Worm (Caenorhabditis elegans) whole organism, L2 larva: ENCODE measurements around the gene gck-1.

ENCODE experiments used
- C34F6.9 ChIP-seq: fragments of 150-350 bp; optimal IDR thresholded peaks from 2 replicates; lab custom pipeline; 2014; ENCODE audit warnings: missing biosample characterization, missing genetic modification characterization
- F13H6.1 ChIP-seq: sonication (generic microtip); optimal IDR thresholded peaks from 2 replicates; lab custom pipeline; 2016; ENCODE audit warnings: missing genetic modification characterization, missing compliant biosample characterization
- R02D3.7 ChIP-seq: fragments of 150-350 bp; optimal IDR thresholded peaks from 2 replicates; lab custom pipeline; 2014; ENCODE audit warnings: missing biosample characterization, missing genetic modification characterization
- Y55F3AM.14 ChIP-seq: fragments of 200-800 bp; sonication (Bioruptor generic); optimal IDR thresholded peaks from 2 replicates; lab custom pipeline; 2018; ENCODE audit warnings: mild to moderate bottlenecking, missing genetic modification characterization, missing compliant biosample characterization
- ZK546.5 ChIP-seq: sonication (generic microtip); optimal IDR thresholded peaks from 2 replicates; lab custom pipeline; 2017; ENCODE audit warnings: missing biosample characterization, missing genetic modification characterization
- alr-1 ChIP-seq: fragments of 150-350 bp; optimal IDR thresholded peaks from 2 replicates; lab custom pipeline; 2014; ENCODE audit warnings: missing biosample characterization, missing genetic modification characterization
- aly-2 ChIP-seq: fragments of 150-350 bp; optimal IDR thresholded peaks from 2 replicates; lab custom pipeline; 2014; ENCODE audit warnings: missing biosample characterization, missing genetic modification characterization
- ama-1 ChIP-seq: fragments of 150-350 bp; optimal IDR thresholded peaks from 2 replicates; lab custom pipeline; 2018; ENCODE audit warnings: inconsistent platforms
- ceh-16 ChIP-seq: fragments of 150-350 bp; optimal IDR thresholded peaks from 2 replicates; lab custom pipeline; 2014; ENCODE audit warnings: missing biosample characterization, missing genetic modification characterization
- ceh-82 ChIP-seq: fragments of 150-350 bp; optimal IDR thresholded peaks from 2 replicates; lab custom pipeline; 2014; ENCODE audit warnings: missing biosample characterization, missing genetic modification characterization
- crh-2 ChIP-seq: sonication (generic microtip); optimal IDR thresholded peaks from 2 replicates; lab custom pipeline; 2017; ENCODE audit warnings: missing biosample characterization, missing genetic modification characterization
- dmd-4 ChIP-seq: sonication (generic microtip); optimal IDR thresholded peaks from 2 replicates; lab custom pipeline; 2017; ENCODE audit warnings: missing biosample characterization, missing genetic modification characterization
- fos-1 ChIP-seq: fragments of 150-350 bp; optimal IDR thresholded peaks from 2 replicates; lab custom pipeline; 2014; ENCODE audit warnings: missing biosample characterization, missing genetic modification characterization
- lin-11 ChIP-seq: fragments of 150-350 bp; sonication (generic microtip); optimal IDR thresholded peaks from 2 replicates; lab custom pipeline; 2014; ENCODE audit warnings: missing biosample characterization, missing genetic modification characterization, inconsistent platforms, mixed read lengths
- lsy-2 ChIP-seq, 2 experiments: fragments of 150-350 bp in 1 of 2; sonication (generic microtip) in 1 of 2; optimal IDR thresholded peaks; 2 replicates each; lab custom pipeline; 2014 to 2017; ENCODE audit warnings: missing biosample characterization in 2 of 2, missing genetic modification characterization in 2 of 2
- mab-5 ChIP-seq: fragments of 150-350 bp; optimal IDR thresholded peaks from 2 replicates; lab custom pipeline; 2014; ENCODE audit warnings: missing biosample characterization, missing genetic modification characterization
- nhr-10 ChIP-seq: sonication (generic microtip); optimal IDR thresholded peaks from 2 replicates; lab custom pipeline; 2017; ENCODE audit warnings: missing biosample characterization, missing genetic modification characterization
- nhr-11 ChIP-seq: fragments of 150-350 bp; optimal IDR thresholded peaks from 2 replicates; lab custom pipeline; 2014; ENCODE audit warnings: missing biosample characterization, missing genetic modification characterization
- nhr-129 ChIP-seq: fragments of 150-350 bp; optimal IDR thresholded peaks from 2 replicates; lab custom pipeline; 2014; ENCODE audit warnings: missing biosample characterization, missing genetic modification characterization
- nhr-21 ChIP-seq: fragments of 150-350 bp; optimal IDR thresholded peaks from 2 replicates; lab custom pipeline; 2014; ENCODE audit warnings: missing biosample characterization, missing genetic modification characterization
- nhr-23 ChIP-seq: fragments of 150-350 bp; optimal IDR thresholded peaks from 2 replicates; lab custom pipeline; 2014; ENCODE audit warnings: missing biosample characterization, missing genetic modification reagents, missing genetic modification characterization
- nhr-25 ChIP-seq: fragments of 150-350 bp; sonication (generic microtip); optimal IDR thresholded peaks from 3 replicates; lab custom pipeline; 2014; ENCODE audit warnings: missing biosample characterization, missing genetic modification characterization
- nhr-77 ChIP-seq: fragments of 150-350 bp; optimal IDR thresholded peaks from 2 replicates; lab custom pipeline; 2014; ENCODE audit warnings: missing biosample characterization, missing genetic modification characterization
- peb-1 ChIP-seq: fragments of 150-350 bp; optimal IDR thresholded peaks from 2 replicates; lab custom pipeline; 2014; ENCODE audit warnings: missing biosample characterization, missing genetic modification characterization
- sem-4 ChIP-seq: fragments of 150-350 bp; optimal IDR thresholded peaks from 2 replicates; lab custom pipeline; 2014; ENCODE audit warnings: missing biosample characterization, missing genetic modification reagents, missing genetic modification characterization
- skn-1 ChIP-seq: sonication (generic microtip); optimal IDR thresholded peaks from 2 replicates; lab custom pipeline; 2017; ENCODE audit warnings: missing biosample characterization, missing genetic modification characterization
- sma-3 ChIP-seq: sonication (generic microtip); optimal IDR thresholded peaks from 2 replicates; lab custom pipeline; 2016; ENCODE audit warnings: missing genetic modification reagents, missing genetic modification characterization, missing compliant biosample characterization
- sma-9 ChIP-seq, 2 experiments: fragments of 150-350 bp in 1 of 2; sonication (generic microtip) in 1 of 2; optimal IDR thresholded peaks; 2 replicates each; lab custom pipeline; 2014 to 2016; ENCODE audit warnings: missing genetic modification characterization in 2 of 2, mild to moderate bottlenecking in 1 of 2, missing biosample characterization in 1 of 2, missing compliant biosample characterization in 1 of 2, missing genetic modification reagents in 1 of 2, moderate library complexity in 1 of 2
- snpc-4 ChIP-seq: fragments of 150-350 bp; optimal IDR thresholded peaks from 2 replicates; lab custom pipeline; 2014; ENCODE audit warnings: missing biosample characterization, missing genetic modification characterization
- unc-39 ChIP-seq: fragments of 150-350 bp; optimal IDR thresholded peaks from 2 replicates; lab custom pipeline; 2014; ENCODE audit warnings: missing biosample characterization, missing genetic modification characterization
- unc-55 ChIP-seq: fragments of 150-350 bp; sonication (generic microtip); optimal IDR thresholded peaks from 3 replicates; lab custom pipeline; 2014; ENCODE audit warnings: missing biosample characterization, missing genetic modification reagents, missing genetic modification characterization
- unc-62 ChIP-seq: fragments of 150-350 bp; optimal IDR thresholded peaks from 2 replicates; lab custom pipeline; 2014; ENCODE audit warnings: missing biosample characterization, missing genetic modification reagents, missing genetic modification characterization
- ztf-1 ChIP-seq: fragments of 200-800 bp; sonication (Bioruptor generic); conservative IDR thresholded peaks from 2 replicates; pipeline ENCODE4 v1.3.6; 2022; ENCODE audit warnings: missing genetic modification characterization, missing compliant biosample characterization
- ztf-11 ChIP-seq: sonication (generic microtip); optimal IDR thresholded peaks from 2 replicates; lab custom pipeline; 2017; ENCODE audit warnings: missing biosample characterization, missing genetic modification characterization
- ztf-4 ChIP-seq: fragments of 150-350 bp; optimal IDR thresholded peaks from 2 replicates; lab custom pipeline; 2014; ENCODE audit warnings: missing biosample characterization, missing genetic modification characterization

The gck-1 gene

ce11 chrV:8964055-8964758 is 16.6 kb downstream of the gck-1 start, which contains the start of gene nhr-44:
TSS of gene nhr-44 (minus strand) at chrV:8964105.
- peak; percentile 43 for TF ChIP-seq nhr-25 (tag; lab: Kevin White, UChicago)
- TF ChIP-seq ztf-4 (tag; lab: Kevin White, UChicago): no peak
- TF ChIP-seq fos-1 (tag; lab: Kevin White, UChicago): peak; percentile 14
- peak; percentile 23 for TF ChIP-seq nhr-129 (tag; lab: Kevin White, UChicago)
- TF ChIP-seq lsy-2 (tag; optimal IDR thresholded peaks at IDR 0.05; lab: Kevin White, UChicago): peak in 1 of 2 experiments; percentile 4
- peak; percentile 15 for TF ChIP-seq sma-9 (GFP tag; optimal IDR thresholded peaks at IDR 0.05; lab: Kevin White, UChicago)
- TF ChIP-seq sma-9 (tag; optimal IDR thresholded peaks at IDR 0.05; lab: Kevin White, UChicago): no peak

- TF ChIP-seq nhr-10 (tag; lab: Kevin White, UChicago) (no peak), peb-1 (tag; lab: Kevin White, UChicago) (no peak), ztf-4 (tag; lab: Kevin White, UChicago) (no peak), unc-55 (GFP tag; lab: Kevin White, UChicago) (no peak), mab-5 (tag; lab: Kevin White, UChicago) (no peak), sem-4 (tag; lab: Kevin White, UChicago) (no peak), crh-2 (no peak), C34F6.9 (tag; lab: Kevin White, UChicago) (no peak), unc-39 (tag; lab: Kevin White, UChicago) (no peak), ZK546.5 (tag; lab: Kevin White, UChicago) (no peak), nhr-11 (tag; lab: Kevin White, UChicago) (no peak), lin-11 (tag; lab: Kevin White, UChicago) (no peak), unc-62 (GFP tag; lab: Kevin White, UChicago) (no peak), dmd-4 (tag; lab: Kevin White, UChicago) (no peak), Y55F3AM.14 (GFP tag; lab: Kevin White, UChicago) (no peak), nhr-77 (no peak)
These were observed 18.5 kb downstream of the gck-1 start, which contains the start of gene nhr-219 for ce11 chrV:8966086-8966485. TSS of gene nhr-219 (minus strand) at chrV:8966186.

- TF ChIP-seq skn-1: no peak
- TF ChIP-seq nhr-129 (tag; lab: Kevin White, UChicago): no peak
- no peak for TF ChIP-seq aly-2 (tag; lab: Kevin White, UChicago)
- TF ChIP-seq nhr-25 (tag; lab: Kevin White, UChicago): no peak
These were observed 24.7 kb downstream of the gck-1 start, which contains the start of gene nhr-195 for ce11 chrV:8972271-8972670. TSS of gene nhr-195 (minus strand) at chrV:8972371.

- peak; percentile 78 for TF ChIP-seq fos-1 (tag; lab: Kevin White, UChicago)
- TF ChIP-seq C34F6.9 (tag; lab: Kevin White, UChicago): no peak
- TF ChIP-seq crh-2: peak; percentile 27
- no peak for TF ChIP-seq ceh-16 (tag; lab: Kevin White, UChicago)
- TF ChIP-seq, all 48 proteins: peak for 2
These were observed 27.4 kb downstream of the gck-1 start, which contains the start of gene nhr-143 for ce11 chrV:8974889-8975422. TSS of gene nhr-143 (minus strand) at chrV:8974939.

ce11 chrV:8977895-8978294 is 30.3 kb downstream of the gck-1 start:
- TF ChIP-seq alr-1 (tag; lab: Kevin White, UChicago): no peak
- no peak for TF ChIP-seq lin-11 (tag; lab: Kevin White, UChicago)
- no peak for TF ChIP-seq nhr-129 (tag; lab: Kevin White, UChicago)
- TF ChIP-seq crh-2: no peak
- TF ChIP-seq R02D3.7 (tag; lab: Kevin White, UChicago): no peak
- no peak for TF ChIP-seq F13H6.1 (tag; lab: Kevin White, UChicago)
- no peak for TF ChIP-seq nhr-21 (tag; lab: Kevin White, UChicago)
- no peak for TF ChIP-seq unc-39 (tag; lab: Kevin White, UChicago)

- TF ChIP-seq ama-1: no peak
- no peak for TF ChIP-seq snpc-4 (tag; lab: Kevin White, UChicago)
- no peak for TF ChIP-seq ceh-82 (tag; lab: Kevin White, UChicago)
- TF ChIP-seq sma-9 (GFP tag; optimal IDR thresholded peaks at IDR 0.05; lab: Kevin White, UChicago): no peak
- no peak for TF ChIP-seq sma-9 (tag; optimal IDR thresholded peaks at IDR 0.05; lab: Kevin White, UChicago)
- TF ChIP-seq ztf-11 (tag; lab: Kevin White, UChicago): no peak
- no peak for TF ChIP-seq dmd-4 (tag; lab: Kevin White, UChicago)
- TF ChIP-seq alr-1 (tag; lab: Kevin White, UChicago): no peak
- TF ChIP-seq unc-55 (GFP tag; lab: Kevin White, UChicago): no peak
- no peak for TF ChIP-seq ceh-16 (tag; lab: Kevin White, UChicago)
- TF ChIP-seq F13H6.1 (tag; lab: Kevin White, UChicago): no peak
- no peak for TF ChIP-seq ztf-4 (tag; lab: Kevin White, UChicago)
- TF ChIP-seq crh-2: no peak
- TF ChIP-seq nhr-23 (tag; lab: Kevin White, UChicago): no peak
- no peak for TF ChIP-seq ztf-1 (GFP tag; lab: Robert Waterston, UW)
- TF ChIP-seq sma-3 (GFP tag; lab: Kevin White, UChicago): no peak
- no peak for TF ChIP-seq ZK546.5 (tag; lab: Kevin White, UChicago)
- no peak for TF ChIP-seq lsy-2 (tag; optimal IDR thresholded peaks at IDR 0.05; lab: Kevin White, UChicago)
- no peak for TF ChIP-seq nhr-10 (tag; lab: Kevin White, UChicago)
- TF ChIP-seq C34F6.9 (tag; lab: Kevin White, UChicago): no peak
These were observed 33.2 kb downstream of the gck-1 start, which contains the start of gene str-84 for ce11 chrV:8980845-8981244. TSS of gene str-84 (minus strand) at chrV:8980945.
